Worm (Caenorhabditis elegans): ENCODE measurements around the gene acdh-13.

DNA sequence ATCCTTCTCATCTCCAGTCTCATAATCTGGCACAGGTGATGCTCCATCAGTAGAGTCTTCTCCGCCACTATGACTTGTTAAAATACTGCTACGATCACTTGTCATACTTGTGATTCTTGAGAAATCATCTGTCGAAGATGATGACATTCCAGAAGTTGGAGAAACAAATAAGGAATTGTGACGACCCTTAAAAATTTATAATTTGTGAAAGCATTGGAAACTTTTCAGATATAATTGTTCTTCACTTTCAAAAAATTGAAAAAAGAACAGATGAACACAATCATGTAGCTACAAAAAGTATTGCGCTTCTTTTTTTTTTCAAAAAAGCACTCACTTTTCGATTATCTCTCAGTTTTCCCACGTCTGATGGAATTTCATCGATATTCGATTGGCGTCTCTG, 7.4 kb upstream of the acdh-13 start:
- TF ChIP-seq B0261.1 (tag; optimal IDR thresholded peaks at IDR 0.05) (no peak), him-1 (tag; optimal IDR thresholded peaks at IDR 0.05) (no peak), attf-6 (GFP tag; IDR thresholded peaks at IDR 0.05) (no peak), rec-8 (tag; optimal IDR thresholded peaks at IDR 0.05) (no peak), K11D2.4 (GFP tag; IDR thresholded peaks at IDR 0.05) (no peak), T07F8.4 (tag; optimal IDR thresholded peaks at IDR 0.05) (no peak), hmg-20 (GFP tag; IDR thresholded peaks at IDR 0.05) (no peak), attf-5 (GFP tag; optimal IDR thresholded peaks at IDR 0.05) (no peak), akir-1 (GFP tag; optimal IDR thresholded peaks at IDR 0.05) (no peak), nhr-80 (tag; optimal IDR thresholded peaks at IDR 0.05) (no peak), attf-3 (GFP tag; conservative IDR thresholded peaks at IDR 0.05) (no peak), unc-62 (GFP tag; optimal IDR thresholded peaks at IDR 0.05) (no peak), ekl-4 (GFP tag; IDR thresholded peaks at IDR 0.05) (no peak), rcor-1 (GFP tag; IDR thresholded peaks at IDR 0.05) (no peak)

All from whole organism, young adult.